Worm (Caenorhabditis elegans) whole organism, young adult: ENCODE measurements around the gene C50F4.1.

Experiments
- B0035.1 ChIP-seq: sonication (generic microtip); optimal IDR thresholded peaks from 2 replicates; lab custom pipeline; 2016; ENCODE audit warnings: missing genetic modification characterization, mild to moderate bottlenecking, missing compliant biosample characterization, missing genotype, missing genetic modification reagents
- F49E8.2 ChIP-seq: sonication (generic microtip); optimal IDR thresholded peaks from 3 replicates; lab custom pipeline; 2017; ENCODE audit warnings: missing genetic modification characterization, mild to moderate bottlenecking, missing compliant biosample characterization, antibody characterized with exemption, moderate library complexity; ENCODE audit not compliant: insufficient read depth
- F57A8.1 ChIP-seq: fragments of 200-800 bp; sonication (Bioruptor generic); optimal IDR thresholded peaks from 2 replicates; lab custom pipeline; 2018; ENCODE audit warnings: mild to moderate bottlenecking, missing genetic modification characterization, moderate library complexity, missing compliant biosample characterization
- K11D2.4 ChIP-seq: fragments of 200-800 bp; sonication (Bioruptor generic); IDR thresholded peaks from 2 replicates; pipeline ENCODE4 v1.3.6; 2022; ENCODE audit warnings: missing genetic modification reagents, missing genetic modification characterization, missing compliant biosample characterization
- K12H6.12 ChIP-seq: fragments of 200-800 bp; sonication (Bioruptor generic); optimal IDR thresholded peaks from 2 replicates; lab custom pipeline; 2018; ENCODE audit warnings: mild to moderate bottlenecking, missing genetic modification characterization, missing compliant biosample characterization
- T26A5.8 ChIP-seq: sonication (generic microtip); optimal IDR thresholded peaks from 2 replicates; lab custom pipeline; 2016; ENCODE audit warnings: missing genetic modification characterization, missing compliant biosample characterization
- Y53F4B.3 ChIP-seq: fragments of 200-800 bp; sonication (Bioruptor generic); IDR thresholded peaks from 2 replicates; pipeline ENCODE4 v1.3.6; 2022; ENCODE audit warnings: missing genetic modification reagents, missing genetic modification characterization, missing compliant biosample characterization
- akir-1 ChIP-seq: fragments of 200-800 bp; sonication (Bioruptor generic); optimal IDR thresholded peaks from 2 replicates; lab custom pipeline; 2018; ENCODE audit warnings: mild to moderate bottlenecking, missing genetic modification characterization, moderate library complexity, missing compliant biosample characterization
- aptf-2 ChIP-seq: fragments of 200-800 bp; sonication (Bioruptor generic); conservative IDR thresholded peaks from 2 replicates; pipeline ENCODE4 v1.3.6; 2022; ENCODE audit warnings: missing genetic modification reagents, missing genetic modification characterization, missing compliant biosample characterization
- athp-1 ChIP-seq: sonication (generic microtip); optimal IDR thresholded peaks from 2 replicates; lab custom pipeline; 2017; ENCODE audit warnings: mild to moderate bottlenecking, missing genetic modification characterization, missing compliant biosample characterization
- attf-3 ChIP-seq: fragments of 200-800 bp; sonication (Bioruptor generic); conservative IDR thresholded peaks from 2 replicates; pipeline ENCODE4 v1.3.6; 2022; ENCODE audit warnings: missing genetic modification reagents, missing genetic modification characterization, missing compliant biosample characterization
- bed-1 ChIP-seq: fragments of 200-800 bp; sonication (Bioruptor generic); IDR thresholded peaks from 2 replicates; pipeline ENCODE4 v1.3.6; 2022; ENCODE audit warnings: missing genetic modification reagents, missing genetic modification characterization, missing compliant biosample characterization
- bed-2 ChIP-seq: fragments of 200-800 bp; sonication (Bioruptor generic); IDR thresholded peaks from 2 replicates; pipeline ENCODE4 v1.3.6; 2022; ENCODE audit warnings: missing genetic modification reagents, missing genetic modification characterization, missing compliant biosample characterization
- ccch-3 ChIP-seq: fragments of 200-800 bp; sonication (Bioruptor generic); optimal IDR thresholded peaks from 2 replicates; lab custom pipeline; 2018; ENCODE audit warnings: mild to moderate bottlenecking, missing genetic modification characterization, missing compliant biosample characterization
- cebp-2 ChIP-seq: fragments of 200-800 bp; sonication (Bioruptor generic); IDR thresholded peaks from 2 replicates; pipeline ENCODE4 v1.3.6; 2022; ENCODE audit warnings: missing genetic modification characterization, missing compliant biosample characterization
- die-1 ChIP-seq: sonication (generic microtip); optimal IDR thresholded peaks from 2 replicates; lab custom pipeline; 2016; ENCODE audit warnings: missing genotype, mild to moderate bottlenecking, missing genetic modification characterization, missing compliant biosample characterization
- dox-1 ChIP-seq: fragments of 200-800 bp; sonication (Bioruptor generic); IDR thresholded peaks from 2 replicates; pipeline ENCODE4 v1.3.6; 2022; ENCODE audit warnings: missing genetic modification reagents, missing genetic modification characterization, missing compliant biosample characterization
- efl-1 ChIP-seq: fragments of 150-350 bp; optimal IDR thresholded peaks from 2 replicates; lab custom pipeline; 2014; ENCODE audit warnings: missing biosample characterization, missing genetic modification reagents, missing genetic modification characterization
- egl-18 ChIP-seq: fragments of 200-800 bp; sonication (Bioruptor generic); IDR thresholded peaks from 2 replicates; pipeline ENCODE4 v1.3.6; 2022; ENCODE audit warnings: missing genetic modification reagents, missing genetic modification characterization, missing compliant biosample characterization
- egl-44 ChIP-seq: fragments of 200-800 bp; sonication (Bioruptor generic); IDR thresholded peaks from 2 replicates; pipeline ENCODE4 v1.3.6; 2022; ENCODE audit warnings: missing genetic modification reagents, missing genetic modification characterization, missing compliant biosample characterization
- egrh-3 ChIP-seq: fragments of 200-800 bp; sonication (Bioruptor generic); IDR thresholded peaks from 2 replicates; pipeline ENCODE4 v1.3.6; 2022; ENCODE audit warnings: missing genetic modification reagents, missing genetic modification characterization, missing compliant biosample characterization
- ekl-4 ChIP-seq: fragments of 200-800 bp; sonication (Bioruptor generic); IDR thresholded peaks from 2 replicates; pipeline ENCODE4 v1.3.6; 2022; ENCODE audit warnings: missing genetic modification reagents, missing genetic modification characterization, missing compliant biosample characterization
- ets-4 ChIP-seq: fragments of 200-800 bp; sonication (Bioruptor generic); optimal IDR thresholded peaks from 2 replicates; lab custom pipeline; 2018; ENCODE audit warnings: mild to moderate bottlenecking, missing genetic modification characterization, missing compliant biosample characterization
- hlh-12 ChIP-seq: sonication (generic microtip); optimal IDR thresholded peaks from 2 replicates; lab custom pipeline; 2016; ENCODE audit warnings: missing genetic modification characterization, missing compliant biosample characterization
- hlh-26 ChIP-seq: fragments of 200-800 bp; sonication (Bioruptor generic); conservative IDR thresholded peaks from 2 replicates; pipeline ENCODE4 v1.3.6; 2022; ENCODE audit warnings: missing genetic modification reagents, missing genetic modification characterization, missing compliant biosample characterization
- hrde-1 ChIP-seq: sonication (generic microtip); optimal IDR thresholded peaks from 2 replicates; lab custom pipeline; 2016; ENCODE audit warnings: missing genetic modification characterization, mild to moderate bottlenecking, missing compliant biosample characterization, moderate library complexity, missing genotype, missing genetic modification reagents, borderline replicate concordance
- hsf-1 ChIP-seq: fragments of 200-800 bp; sonication (Bioruptor generic); IDR thresholded peaks from 2 replicates; pipeline ENCODE4 v1.3.6; 2022; ENCODE audit warnings: missing genetic modification reagents, missing genetic modification characterization, missing compliant biosample characterization
- lag-1 ChIP-seq: fragments of 200-800 bp; sonication (Bioruptor generic); IDR thresholded peaks from 2 replicates; pipeline ENCODE4 v1.3.6; 2022; ENCODE audit warnings: missing genetic modification reagents, missing genetic modification characterization, missing compliant biosample characterization
- let-607 ChIP-seq, 2 experiments: fragments of 200-800 bp in 1 of 2; sonication (Bioruptor generic) in 1 of 2; sonication (generic microtip) in 1 of 2; optimal IDR thresholded peaks; 2 replicates each; lab custom pipeline; 2016 to 2018; ENCODE audit warnings: mild to moderate bottlenecking in 2 of 2, missing compliant biosample characterization in 2 of 2, missing genetic modification characterization in 2 of 2, moderate library complexity in 2 of 2, missing genotype in 1 of 2
- lin-54 ChIP-seq: fragments of 200-800 bp; sonication (Bioruptor generic); optimal IDR thresholded peaks from 2 replicates; lab custom pipeline; 2018; ENCODE audit warnings: mild to moderate bottlenecking, missing genetic modification characterization, missing compliant biosample characterization
- lir-1 ChIP-seq: fragments of 200-800 bp; sonication (Bioruptor generic); conservative IDR thresholded peaks from 2 replicates; pipeline ENCODE4 v1.3.6; 2022; ENCODE audit warnings: missing genetic modification reagents, missing genetic modification characterization, missing compliant biosample characterization
- madf-6 ChIP-seq: fragments of 200-800 bp; sonication (Bioruptor generic); IDR thresholded peaks from 2 replicates; pipeline ENCODE4 v1.3.6; 2022; ENCODE audit warnings: missing genetic modification reagents, missing genetic modification characterization, missing compliant biosample characterization
- mcd-1 ChIP-seq: fragments of 200-800 bp; sonication (Bioruptor generic); IDR thresholded peaks from 2 replicates; pipeline ENCODE4 v1.3.6; 2022; ENCODE audit warnings: missing genetic modification reagents, missing genetic modification characterization, missing compliant biosample characterization
- mel-28 ChIP-seq: sonication (generic microtip); optimal IDR thresholded peaks from 2 replicates; lab custom pipeline; 2016; ENCODE audit warnings: borderline replicate concordance, mild to moderate bottlenecking, missing genetic modification characterization, missing compliant biosample characterization
- nfya-2 ChIP-seq: fragments of 200-800 bp; sonication (Bioruptor generic); IDR thresholded peaks from 2 replicates; pipeline ENCODE4 v1.3.6; 2022; ENCODE audit warnings: missing genetic modification reagents, missing genetic modification characterization, missing compliant biosample characterization
- nhr-120 ChIP-seq: fragments of 200-800 bp; sonication (Bioruptor generic); IDR thresholded peaks from 2 replicates; pipeline ENCODE4 v1.3.6; 2022; ENCODE audit warnings: missing genetic modification characterization, missing compliant biosample characterization
- nhr-179 ChIP-seq: sonication (generic microtip); optimal IDR thresholded peaks from 2 replicates; lab custom pipeline; 2016; ENCODE audit warnings: mild to moderate bottlenecking, missing genetic modification characterization, missing compliant biosample characterization
- nhr-27 ChIP-seq: fragments of 200-800 bp; sonication (Bioruptor generic); optimal IDR thresholded peaks from 2 replicates; lab custom pipeline; 2018; ENCODE audit warnings: mild to moderate bottlenecking, missing genetic modification characterization, moderate library complexity, missing compliant biosample characterization
- nhr-90 ChIP-seq: sonication (generic microtip); optimal IDR thresholded peaks from 2 replicates; lab custom pipeline; 2016; ENCODE audit warnings: missing genotype, mild to moderate bottlenecking, missing genetic modification characterization, missing compliant biosample characterization
- repo-1 ChIP-seq: sonication (generic microtip); optimal IDR thresholded peaks from 2 replicates; lab custom pipeline; 2017; ENCODE audit warnings: mild to moderate bottlenecking, missing genetic modification characterization, missing compliant biosample characterization
- snpc-3.4 ChIP-seq: sonication (generic microtip); optimal IDR thresholded peaks from 2 replicates; lab custom pipeline; 2017; ENCODE audit warnings: missing genetic modification characterization, mild to moderate bottlenecking, missing compliant biosample characterization, antibody characterized with exemption, moderate library complexity, missing genotype, missing genetic modification reagents
- somi-1 ChIP-seq: fragments of 200-800 bp; sonication (Bioruptor generic); optimal IDR thresholded peaks from 2 replicates; lab custom pipeline; 2018; ENCODE audit warnings: mild to moderate bottlenecking, missing genetic modification characterization, missing compliant biosample characterization
- tbp1 ChIP-seq: fragments of 200-800 bp; sonication (Bioruptor generic); optimal IDR thresholded peaks from 2 replicates; lab custom pipeline; 2018; ENCODE audit warnings: mild to moderate bottlenecking, missing genetic modification characterization, missing compliant biosample characterization
- tlf-1 ChIP-seq: fragments of 200-800 bp; sonication (Bioruptor generic); optimal IDR thresholded peaks from 2 replicates; lab custom pipeline; 2018; ENCODE audit warnings: mild to moderate bottlenecking, missing genetic modification characterization, missing compliant biosample characterization
- unc-62 ChIP-seq: fragments of 150-350 bp; optimal IDR thresholded peaks from 2 replicates; lab custom pipeline; 2014; ENCODE audit warnings: missing biosample characterization, missing genetic modification reagents, missing genetic modification characterization
- ztf-22 ChIP-seq: fragments of 200-800 bp; sonication (Bioruptor generic); optimal IDR thresholded peaks from 2 replicates; lab custom pipeline; 2018; ENCODE audit warnings: mild to moderate bottlenecking, missing genetic modification characterization, moderate library complexity, missing compliant biosample characterization
- ztf-26 ChIP-seq: sonication (generic microtip); optimal IDR thresholded peaks from 2 replicates; lab custom pipeline; 2017; ENCODE audit warnings: missing genetic modification characterization, missing compliant biosample characterization
- ztf-28 ChIP-seq: fragments of 200-800 bp; sonication (Bioruptor generic); IDR thresholded peaks from 2 replicates; pipeline ENCODE4 v1.3.6; 2022; ENCODE audit warnings: missing genetic modification reagents, missing genetic modification characterization, missing compliant biosample characterization
- ztf-3 ChIP-seq: fragments of 200-800 bp; sonication (Bioruptor generic); optimal IDR thresholded peaks from 2 replicates; lab custom pipeline; 2018; ENCODE audit warnings: mild to moderate bottlenecking, missing genetic modification characterization, missing compliant biosample characterization

C50F4.1 gene

DNA sequence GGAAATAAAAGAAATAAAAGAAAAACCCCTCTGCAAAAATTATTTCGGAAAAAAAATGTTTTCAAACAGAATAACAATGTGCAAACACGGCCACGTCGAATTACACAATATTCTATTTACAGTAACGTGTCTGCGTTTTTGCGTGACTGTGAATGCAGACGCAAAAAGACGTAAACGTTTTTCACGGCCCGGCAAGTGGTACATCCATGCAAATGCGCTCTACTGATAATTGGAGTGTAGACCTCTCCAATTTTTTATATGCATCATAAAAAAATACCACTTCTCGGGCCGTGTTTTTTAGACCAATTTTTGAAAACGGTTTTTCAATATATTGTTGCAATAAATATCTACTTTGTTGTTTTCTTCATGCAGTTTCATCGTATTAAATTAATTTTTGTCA lies 22.9 kb downstream of the C50F4.1 start, which contains the start of gene nstp-10:
TSS of gene nstp-10 (minus strand) at position 378 of the 400 bp plus-strand sequence.
- TF ChIP-seq nhr-27 (tag; lab: Kevin White, UChicago) = no peak
- TF ChIP-seq egl-44 (GFP tag; lab: Robert Waterston, UW) = no peak
- no peak for TF ChIP-seq K12H6.12 (tag; lab: Kevin White, UChicago)
- TF ChIP-seq hsf-1 (GFP tag; lab: Robert Waterston, UW) = peak; percentile 75; the same call in 1 of the 2 replicates
- TF ChIP-seq bed-2 (GFP tag; lab: Robert Waterston, UW) = peak; percentile 62; the same call in 1 of the 2 replicates
- TF ChIP-seq hrde-1 (tag; lab: Kevin White, UChicago) = peak; percentile 26
- TF ChIP-seq bed-1 (GFP tag; lab: Robert Waterston, UW) = no peak
- TF ChIP-seq ets-4 (GFP tag; lab: Kevin White, UChicago) = no peak
- no peak for TF ChIP-seq mel-28 (tag; lab: Kevin White, UChicago)
- TF ChIP-seq ccch-3 (GFP tag; lab: Kevin White, UChicago) = no peak
- TF ChIP-seq aptf-2 (GFP tag; lab: Robert Waterston, UW) = 0 out of 2 replicates have a peak, but pooled peaks have one; percentile 39
- TF ChIP-seq unc-62 = no peak
- no peak for TF ChIP-seq B0035.1 (tag; lab: Kevin White, UChicago)
- TF ChIP-seq ztf-3 = no peak
- TF ChIP-seq let-607 (tag; optimal IDR thresholded peaks at IDR 0.05; lab: Kevin White, UChicago) = no peak
- TF ChIP-seq ztf-28 = peak; percentile 77; the same call in 1 of the 2 replicates
- no peak for TF ChIP-seq repo-1 (tag; lab: Kevin White, UChicago)
- TF ChIP-seq ztf-26 = no peak
- no peak for TF ChIP-seq ztf-22 (GFP tag; lab: Kevin White, UChicago)
- no peak for TF ChIP-seq nhr-120
- no peak for TF ChIP-seq somi-1
- peak; percentile 91 for TF ChIP-seq F49E8.2 (tag; lab: Kevin White, UChicago)
- TF ChIP-seq egrh-3 (GFP tag; lab: Robert Waterston, UW) = no peak
- TF ChIP-seq mcd-1 (GFP tag; lab: Robert Waterston, UW) = peak; percentile 95
- TF ChIP-seq Y53F4B.3 (GFP tag; lab: Robert Waterston, UW) = peak; percentile 83
- 0 out of 2 replicates have a peak, but pooled peaks have one; percentile 43 for TF ChIP-seq attf-3 (GFP tag; lab: Robert Waterston, UW)
- no peak for TF ChIP-seq nhr-90 (tag; lab: Kevin White, UChicago)
- no peak for TF ChIP-seq die-1
- no peak for TF ChIP-seq T26A5.8
- no peak for TF ChIP-seq nfya-2 (GFP tag; lab: Robert Waterston, UW)
- peak; percentile 72 for TF ChIP-seq tbp1
- TF ChIP-seq lin-54 = peak; percentile 86
- peak; percentile 97 for TF ChIP-seq dox-1 (GFP tag; lab: Robert Waterston, UW)
- TF ChIP-seq madf-6 = peak; percentile 97
- no peak for TF ChIP-seq F57A8.1 (GFP tag; lab: Kevin White, UChicago)
- TF ChIP-seq cebp-2 (GFP tag; lab: Robert Waterston, UW) = no peak
- TF ChIP-seq akir-1 (GFP tag; lab: Kevin White, UChicago) = no peak
- peak; percentile 88 for TF ChIP-seq snpc-3.4 (tag; lab: Kevin White, UChicago)
- TF ChIP-seq lag-1 (GFP tag; lab: Robert Waterston, UW) = no peak
- peak; percentile 79 for TF ChIP-seq ekl-4
- no peak for TF ChIP-seq nhr-179
- peak; percentile 71 for TF ChIP-seq lir-1 (GFP tag; lab: Robert Waterston, UW)
- TF ChIP-seq efl-1 = peak; percentile 88
- peak; percentile 89 for TF ChIP-seq tlf-1 (GFP tag; lab: Kevin White, UChicago)
- peak; percentile 88 for TF ChIP-seq athp-1 (tag; lab: Kevin White, UChicago)
- TF ChIP-seq egl-18 = no peak
- TF ChIP-seq K11D2.4 (GFP tag; lab: Robert Waterston, UW) = no peak
- TF ChIP-seq hlh-26 (GFP tag; lab: Robert Waterston, UW) = no peak
- TF ChIP-seq hlh-12 (tag; lab: Kevin White, UChicago) = no peak
